Fruit fly (Drosophila melanogaster) ovary, adult (tissue): ENCODE results near the gene Mis12.

Experiments used
- CG17801 ChIP-seq: fragments of 200-800 bp; optimal IDR thresholded peaks from 2 replicates; lab custom pipeline; 2019; ENCODE audit warnings: missing biosample characterization, mild to moderate bottlenecking, missing genetic modification characterization, moderate library complexity; ENCODE audit not compliant: partially characterized antibody

Mis12 gene

dm6 chr3L:6942103-6942830 is 26.6 kb downstream of the Mis12 start:
- TF ChIP-seq CG17801: no peak

- no peak for TF ChIP-seq CG17801
Measured at dm6 chr3L:6934799-6935318, 34.0 kb downstream of the Mis12 start.

dm6 chr3L:6932626-6933025 is 36.2 kb downstream of the Mis12 start, which contains the start of gene CG14820:
TSS of gene CG14820 (plus strand) at chr3L:6932926.
- no peak for TF ChIP-seq CG17801

- no peak for TF ChIP-seq CG17801
Measured at dm6 chr3L:6931850-6932249, 37.0 kb downstream of the Mis12 start, which contains the start of gene CG45413. TSS of gene CG45413 (minus strand) at chr3L:6931950.

- no peak for TF ChIP-seq CG17801
Measured at dm6 chr3L:6925843-6926242, 43.0 kb downstream of the Mis12 start.

- no peak for TF ChIP-seq CG17801
Measured at dm6 chr3L:6919213-6919612, 49.6 kb downstream of the Mis12 start.
